Fruit fly (Drosophila melanogaster) whole organism, embryonic: ENCODE measurements around the gene chic.

Source experiments
- CG10431 ChIP-seq: fragments of 200-800 bp; sonication (Bioruptor generic); optimal IDR thresholded peaks from 3 replicates; lab custom pipeline; 2018; ENCODE audit warnings: missing biosample characterization, mild to moderate bottlenecking, missing genetic modification characterization
- CG10543 ChIP-seq: fragments of 200-800 bp; sonication (Bioruptor generic); optimal IDR thresholded peaks from 3 replicates; lab custom pipeline; 2017; ENCODE audit warnings: missing biosample characterization, mild to moderate bottlenecking, missing genetic modification characterization, moderate library complexity
- CG12071 ChIP-seq: fragments of 200-800 bp; sonication (Bioruptor generic); optimal IDR thresholded peaks from 3 replicates; lab custom pipeline; 2018; ENCODE audit warnings: missing biosample characterization, mild to moderate bottlenecking, missing genetic modification characterization
- CG12299 ChIP-seq: fragments of 200-800 bp; sonication (Bioruptor generic); optimal IDR thresholded peaks from 2 replicates; lab custom pipeline; 2018; ENCODE audit warnings: missing biosample characterization, mild to moderate bottlenecking, missing genetic modification characterization
- CG12744 ChIP-seq: fragments of 200-800 bp; sonication (Bioruptor generic); optimal IDR thresholded peaks from 2 replicates; lab custom pipeline; 2016; ENCODE audit warnings: missing biosample characterization, missing genetic modification characterization
- CG12769 ChIP-seq: fragments of 200-800 bp; sonication (Bioruptor generic); optimal IDR thresholded peaks from 2 replicates; lab custom pipeline; 2019; ENCODE audit warnings: missing biosample characterization, mild to moderate bottlenecking, missing genetic modification characterization, moderate library complexity
- CG13894 ChIP-seq: fragments of 200-800 bp; sonication (Bioruptor generic); optimal IDR thresholded peaks from 3 replicates; lab custom pipeline; 2018; ENCODE audit warnings: missing biosample characterization, mild to moderate bottlenecking, missing genetic modification characterization, moderate library complexity
- CG14441 ChIP-seq: fragments of 200-800 bp; sonication (Bioruptor generic); IDR thresholded peaks from 2 replicates; pipeline ENCODE4 v1.3.6; 2022; ENCODE audit warnings: missing biosample characterization, missing genetic modification characterization
- CG15601 ChIP-seq: fragments of 200-800 bp; sonication (Bioruptor generic); optimal IDR thresholded peaks from 3 replicates; lab custom pipeline; 2019; ENCODE audit warnings: missing biosample characterization, mild to moderate bottlenecking, missing genetic modification characterization, moderate library complexity
- CG17385 ChIP-seq: fragments of 200-800 bp; sonication (Bioruptor generic); optimal IDR thresholded peaks from 3 replicates; lab custom pipeline; 2018; ENCODE audit warnings: missing biosample characterization, mild to moderate bottlenecking, missing genetic modification characterization
- CG18011 ChIP-seq: fragments of 200-800 bp; sonication (Bioruptor generic); optimal IDR thresholded peaks from 2 replicates; lab custom pipeline; 2017; ENCODE audit warnings: missing biosample characterization, missing genetic modification characterization, mild to moderate bottlenecking, moderate library complexity, missing genotype
- CG1832 ChIP-seq: fragments of 200-800 bp; sonication (Bioruptor generic); optimal IDR thresholded peaks from 2 replicates; lab custom pipeline; 2017; ENCODE audit warnings: missing biosample characterization, mild to moderate bottlenecking, missing genetic modification characterization, inconsistent platforms
- CG18599 ChIP-seq: fragments of 200-800 bp; sonication (Bioruptor generic); optimal IDR thresholded peaks from 3 replicates; lab custom pipeline; 2017; ENCODE audit warnings: missing biosample characterization, missing genetic modification characterization, mild to moderate bottlenecking, moderate library complexity, missing genetic modification reagents
- CG2120 ChIP-seq: fragments of 200-800 bp; sonication (Bioruptor generic); optimal IDR thresholded peaks from 3 replicates; lab custom pipeline; 2016; ENCODE audit warnings: missing biosample characterization, missing genetic modification characterization
- CG31365 ChIP-seq: fragments of 200-800 bp; sonication (Bioruptor generic); optimal IDR thresholded peaks from 2 replicates; lab custom pipeline; 2018; ENCODE audit warnings: missing biosample characterization, mild to moderate bottlenecking, missing genetic modification characterization
- CG6689 ChIP-seq: fragments of 200-800 bp; sonication (Bioruptor generic); IDR thresholded peaks from 2 replicates; pipeline ENCODE4 v1.3.6; 2022; ENCODE audit warnings: missing biosample characterization, missing genetic modification characterization
- CkIIα-i1 ChIP-seq: fragments of 200-800 bp; sonication (Bioruptor generic); IDR thresholded peaks from 2 replicates; pipeline ENCODE4 v1.3.6; 2022; ENCODE audit warnings: missing biosample characterization, missing genetic modification characterization
- D19A ChIP-seq: fragments of 200-800 bp; optimal IDR thresholded peaks from 3 replicates; lab custom pipeline; 2019; ENCODE audit warnings: missing biosample characterization, mild to moderate bottlenecking, missing genetic modification characterization, moderate library complexity
- H2.0 ChIP-seq: fragments of 200-800 bp; sonication (Bioruptor generic); IDR thresholded peaks from 2 replicates; pipeline ENCODE4 v1.3.6; 2022; ENCODE audit warnings: missing biosample characterization, missing genetic modification characterization
- HmgD ChIP-seq: fragments of 200-800 bp; sonication (Bioruptor generic); optimal IDR thresholded peaks from 3 replicates; lab custom pipeline; 2016; ENCODE audit warnings: missing biosample characterization, missing genetic modification characterization
- Med ChIP-seq: fragments of 200-800 bp; sonication (Bioruptor generic); peaks from one replicate; lab custom pipeline; 2016; ENCODE audit warnings: missing biosample characterization, missing genetic modification characterization, mild to moderate bottlenecking, inconsistent platforms, moderate library complexity
- Neu2 ChIP-seq: fragments of 200-800 bp; sonication (Bioruptor generic); optimal IDR thresholded peaks from 3 replicates; lab custom pipeline; 2016; ENCODE audit warnings: missing biosample characterization, missing genetic modification characterization, borderline replicate concordance
- Nf-YB ChIP-seq: fragments of 200-800 bp; sonication (Bioruptor generic); optimal IDR thresholded peaks from 3 replicates; lab custom pipeline; 2019; ENCODE audit warnings: missing biosample characterization, mild to moderate bottlenecking, missing genetic modification characterization, moderate library complexity
- PHDP ChIP-seq: fragments of 200-800 bp; sonication (Bioruptor generic); optimal IDR thresholded peaks from 3 replicates; lab custom pipeline; 2018; ENCODE audit warnings: missing biosample characterization, mild to moderate bottlenecking, missing genetic modification characterization, moderate library complexity
- Pdp1 ChIP-seq, 2 experiments: fragments of 200-800 bp; sonication (Bioruptor generic); optimal IDR thresholded peaks; 3 replicates each; lab custom pipeline; 2016; ENCODE audit warnings: missing biosample characterization in 2 of 2, missing genetic modification characterization in 2 of 2, mild to moderate bottlenecking in 1 of 2, moderate library complexity in 1 of 2
- Side ChIP-seq: fragments of 200-800 bp; sonication (Bioruptor generic); optimal IDR thresholded peaks from 2 replicates; lab custom pipeline; 2016; ENCODE audit warnings: missing biosample characterization, missing genetic modification characterization
- Sin3A ChIP-seq: fragments of >200 bp; optimal IDR thresholded peaks from 2 replicates; lab custom pipeline; 2018
- TFAM ChIP-seq: fragments of 200-800 bp; sonication (Bioruptor generic); optimal IDR thresholded peaks from 2 replicates; lab custom pipeline; 2017; ENCODE audit warnings: missing biosample characterization, missing genetic modification characterization, inconsistent platforms
- YL-1 ChIP-seq: fragments of 200-800 bp; sonication (Bioruptor generic); optimal IDR thresholded peaks from 3 replicates; lab custom pipeline; 2017; ENCODE audit warnings: missing biosample characterization, mild to moderate bottlenecking, missing genetic modification characterization
- bsh ChIP-seq, 2 experiments: fragments of 200-800 bp; sonication (Bioruptor generic); optimal IDR thresholded peaks; 2 replicates each; lab custom pipeline; 2017 to 2018; ENCODE audit warnings: mild to moderate bottlenecking in 2 of 2, missing biosample characterization in 2 of 2, missing genetic modification characterization in 2 of 2, moderate library complexity in 1 of 2
- btn ChIP-seq: fragments of 200-800 bp; sonication (Bioruptor generic); optimal IDR thresholded peaks from 2 replicates; lab custom pipeline; 2016; ENCODE audit warnings: missing biosample characterization, missing genetic modification characterization
- cad ChIP-seq: fragments of >200 bp; optimal IDR thresholded peaks from 2 replicates; lab custom pipeline; 2017; ENCODE audit warnings: missing biosample characterization, missing genetic modification characterization
- dan ChIP-seq: fragments of 200-800 bp; sonication (Bioruptor generic); IDR thresholded peaks from 2 replicates; pipeline ENCODE4 v1.3.6; 2022; ENCODE audit warnings: missing biosample characterization, missing genetic modification characterization
- fd96Cb ChIP-seq: fragments of 200-800 bp; sonication (Bioruptor generic); optimal IDR thresholded peaks from 2 replicates; lab custom pipeline; 2018; ENCODE audit warnings: missing biosample characterization, mild to moderate bottlenecking, missing genetic modification characterization, moderate library complexity
- grau ChIP-seq: fragments of 200-800 bp; optimal IDR thresholded peaks from 3 replicates; lab custom pipeline; 2019; ENCODE audit warnings: missing biosample characterization, mild to moderate bottlenecking, missing genetic modification characterization, moderate library complexity
- jumu ChIP-seq: fragments of 200-800 bp; sonication (Bioruptor generic); optimal IDR thresholded peaks from 3 replicates; lab custom pipeline; 2016; ENCODE audit warnings: missing biosample characterization, missing genetic modification characterization
- lbe ChIP-seq: fragments of 200-800 bp; sonication (Bioruptor generic); optimal IDR thresholded peaks from 2 replicates; lab custom pipeline; 2016; ENCODE audit warnings: missing biosample characterization, mild to moderate bottlenecking, missing genetic modification characterization
- mirr ChIP-seq: fragments of 200-800 bp; sonication (Bioruptor generic); optimal IDR thresholded peaks from 3 replicates; lab custom pipeline; 2018; ENCODE audit warnings: missing biosample characterization, mild to moderate bottlenecking, missing genetic modification characterization
- odd ChIP-seq: fragments of 200-800 bp; sonication (Bioruptor generic); optimal IDR thresholded peaks from 2 replicates; lab custom pipeline; 2017; ENCODE audit warnings: missing biosample characterization, mild to moderate bottlenecking, missing genetic modification characterization
- onecut ChIP-seq: fragments of 200-800 bp; sonication (Bioruptor generic); IDR thresholded peaks from 2 replicates; pipeline ENCODE4 v1.3.6; 2022; ENCODE audit warnings: missing biosample characterization, missing genetic modification characterization
- pros ChIP-seq: fragments of 200-800 bp; sonication (Bioruptor generic); optimal IDR thresholded peaks from 3 replicates; lab custom pipeline; 2019; ENCODE audit warnings: missing biosample characterization, mild to moderate bottlenecking, missing genetic modification characterization, moderate library complexity
- psq ChIP-seq: fragments of 200-800 bp; sonication (Bioruptor generic); optimal IDR thresholded peaks from 2 replicates; lab custom pipeline; 2017; ENCODE audit warnings: missing biosample characterization, missing genetic modification characterization
- sd ChIP-seq: fragments of 200-800 bp; sonication (Bioruptor generic); optimal IDR thresholded peaks from 3 replicates; lab custom pipeline; 2018; ENCODE audit warnings: missing biosample characterization, mild to moderate bottlenecking, missing genetic modification characterization, moderate library complexity
- slbo ChIP-seq: fragments of 200-800 bp; sonication (Bioruptor generic); IDR thresholded peaks from 2 replicates; pipeline ENCODE4 v1.3.6; 2022; ENCODE audit warnings: missing biosample characterization, missing genetic modification characterization
- sqz ChIP-seq: fragments of 200-800 bp; sonication (Bioruptor generic); optimal IDR thresholded peaks from 3 replicates; lab custom pipeline; 2018; ENCODE audit warnings: missing biosample characterization, mild to moderate bottlenecking, missing genetic modification characterization
- tin ChIP-seq: fragments of 200-800 bp; sonication (Bioruptor generic); optimal IDR thresholded peaks from 3 replicates; lab custom pipeline; 2016; ENCODE audit warnings: missing biosample characterization, missing genetic modification characterization
- trem ChIP-seq: fragments of 200-800 bp; optimal IDR thresholded peaks from 3 replicates; lab custom pipeline; 2019; ENCODE audit warnings: missing biosample characterization, mild to moderate bottlenecking, missing genetic modification characterization, moderate library complexity
- tx ChIP-seq: fragments of 200-800 bp; sonication (Bioruptor generic); optimal IDR thresholded peaks from 2 replicates; lab custom pipeline; 2016; ENCODE audit warnings: missing biosample characterization, missing genetic modification characterization
- z ChIP-seq: fragments of 200-800 bp; sonication (Bioruptor generic); IDR thresholded peaks from 3 replicates; pipeline ENCODE4 v1.3.6; 2022; ENCODE audit warnings: missing biosample characterization, missing genetic modification characterization

chic gene

dm6 chr2L:5979957-5980861 lies 609 bp downstream of the chic start:
- TF ChIP-seq pros (GFP tag; lab: Kevin White, UChicago) (peak; percentile 91), slbo (GFP tag; lab: Robert Waterston, UW) (no peak), trem (tag; lab: Kevin White, UChicago) (peak; percentile 12), CG10543 (GFP tag; lab: Kevin White, UChicago) (peak; percentile 65), CG6689 (GFP tag; lab: Robert Waterston, UW) (no peak), CG17385 (GFP tag; lab: Kevin White, UChicago) (peak; percentile 58), YL-1 (GFP tag; lab: Kevin White, UChicago) (peak; percentile 23), TFAM (GFP tag; lab: Kevin White, UChicago) (no peak), jumu (peak; percentile 12), Neu2 (GFP tag; lab: Kevin White, UChicago) (no peak), CG10431 (GFP tag; lab: Kevin White, UChicago) (peak; percentile 35), grau (tag; lab: Kevin White, UChicago) (peak; percentile 33), CG13894 (tag; lab: Kevin White, UChicago) (peak; percentile 57), fd96Cb (tag; lab: Kevin White, UChicago) (no peak), mirr (peak; percentile 56), CG18011 (GFP tag; lab: Kevin White, UChicago) (peak; percentile 13), CG14441 (GFP tag; lab: Robert Waterston, UW) (no peak), onecut (GFP tag; lab: Robert Waterston, UW) (peak; percentile 8; the same call in 1 of the 2 replicates), HmgD (GFP tag; lab: Kevin White, UChicago) (no peak), sd (tag; lab: Kevin White, UChicago) (peak; percentile 41), PHDP (tag; lab: Kevin White, UChicago) (peak; percentile 22), lbe (GFP tag; lab: Kevin White, UChicago) (peak; percentile 70), CG31365 (tag; lab: Kevin White, UChicago) (peak; percentile 39), CG12744 (GFP tag; lab: Kevin White, UChicago) (no peak), dan (no peak), tx (GFP tag; lab: Kevin White, UChicago) (no peak), sqz (peak; percentile 6), CG1832 (GFP tag; lab: Kevin White, UChicago) (peak; percentile 92), H2.0 (no peak), Side (GFP tag; lab: Kevin White, UChicago) (peak; percentile 39), z (GFP tag; lab: Robert Waterston, UW) (no peak), CkIIα-i1 (GFP tag; lab: Robert Waterston, UW) (no peak), cad (GFP tag; lab: Kevin White, UChicago) (peak; percentile 68), odd (GFP tag; lab: Kevin White, UChicago) (peak; percentile 57), Pdp1 (GFP tag; optimal IDR thresholded peaks at IDR 0.05; lab: Kevin White, UChicago) (peak in 1 of 2 experiments; percentile 19), tin (GFP tag; lab: Kevin White, UChicago) (peak; percentile 1), CG2120 (GFP tag; lab: Kevin White, UChicago) (peak; percentile 17), CG18599 (GFP tag; lab: Kevin White, UChicago) (peak; percentile 67), Nf-YB (peak; percentile 20), CG12071 (GFP tag; lab: Kevin White, UChicago) (peak; percentile 68), D19A (tag; lab: Kevin White, UChicago) (peak; percentile 19), CG12299 (tag; lab: Kevin White, UChicago) (peak; percentile 64), CG15601 (tag; lab: Kevin White, UChicago) (peak; percentile 40), Sin3A (peak; percentile 3), CG12769 (tag; lab: Kevin White, UChicago) (peak; percentile 23), btn (no peak), bsh (GFP tag; optimal IDR thresholded peaks at IDR 0.05; lab: Kevin White, UChicago) (peak; percentile 16 to 27), Med (GFP tag; lab: Kevin White, UChicago) (peak; percentile 87), psq (no peak)
